Fruit fly (Drosophila melanogaster): ENCODE data around the gene Dim1.

Gene Dim1

dm6 chr2L:4422154-4422553, 19.1 kb downstream of the Dim1 start:
- TF ChIP-seq Ets98B (GFP tag; IDR thresholded peaks at IDR 0.05): no peak
- no peak for TF ChIP-seq gl (tag; optimal IDR thresholded peaks at IDR 0.05)
- TF ChIP-seq EcR (GFP tag; optimal IDR thresholded peaks at IDR 0.05): no peak
- no peak for TF ChIP-seq CG17806 (tag; optimal IDR thresholded peaks at IDR 0.05)
- no peak for TF ChIP-seq rn (GFP tag; IDR thresholded peaks at IDR 0.05)
- TF ChIP-seq CG12605 (GFP tag; IDR thresholded peaks at IDR 0.05): no peak
- TF ChIP-seq Snoo (tag; optimal IDR thresholded peaks at IDR 0.05): no peak
- TF ChIP-seq CG4496 (GFP tag; IDR thresholded peaks at IDR 0.05): no peak
- TF ChIP-seq CG14655 (GFP tag; optimal IDR thresholded peaks at IDR 0.05): no peak
- no peak for TF ChIP-seq CG8301 (tag; optimal IDR thresholded peaks at IDR 0.05)
- TF ChIP-seq CG34367 (tag; optimal IDR thresholded peaks at IDR 0.05): no peak
- TF ChIP-seq fd96Ca (GFP tag; IDR thresholded peaks at IDR 0.05): no peak
- TF ChIP-seq D1 (tag; optimal IDR thresholded peaks at IDR 0.05): no peak
- no peak for TF ChIP-seq Pif1A (GFP tag; optimal IDR thresholded peaks at IDR 0.05)
- no peak for TF ChIP-seq CG10348 (GFP tag; IDR thresholded peaks at IDR 0.05)
- TF ChIP-seq CG9948 (tag; optimal IDR thresholded peaks at IDR 0.05): no peak
- no peak for TF ChIP-seq CG8159 (tag; optimal IDR thresholded peaks at IDR 0.05)
- no peak for TF ChIP-seq CG32121 (GFP tag; IDR thresholded peaks at IDR 0.05)
- no peak for TF ChIP-seq CG13204 (GFP tag; optimal IDR thresholded peaks at IDR 0.05)
- no peak for TF ChIP-seq Pif1B (GFP tag; optimal IDR thresholded peaks at IDR 0.05)

- TF ChIP-seq CG13204 (GFP tag; optimal IDR thresholded peaks at IDR 0.05): no peak
- TF ChIP-seq CG9948 (tag; optimal IDR thresholded peaks at IDR 0.05): no peak
- no peak for TF ChIP-seq CG8159 (tag; optimal IDR thresholded peaks at IDR 0.05)
- no peak for TF ChIP-seq CG34367 (tag; optimal IDR thresholded peaks at IDR 0.05)
Measured at dm6 chr2L:4433608-4434007, 30.6 kb downstream of the Dim1 start, which contains the start of the genes CG34177 and CG34178. Gene CG34177 (plus strand): TSS chr2L:4433908. Gene CG34178 (plus strand): TSS chr2L:4433908.

dm6 chr2L:4437487-4437886, 34.4 kb downstream of the Dim1 start, which contains the start of gene CG43056:
Gene CG43056 (plus strand): TSS chr2L:4437787.
- TF ChIP-seq Ets98B (GFP tag; IDR thresholded peaks at IDR 0.05) (no peak), CG12605 (GFP tag; IDR thresholded peaks at IDR 0.05) (no peak), CG17806 (tag; optimal IDR thresholded peaks at IDR 0.05) (no peak), rn (GFP tag; IDR thresholded peaks at IDR 0.05) (no peak), CG15710 (tag; optimal IDR thresholded peaks at IDR 0.05) (no peak)

- TF ChIP-seq CG4496 (GFP tag; IDR thresholded peaks at IDR 0.05): peak; percentile 63; the same call in 1 of the 3 replicates
- TF ChIP-seq Ets98B (GFP tag; IDR thresholded peaks at IDR 0.05): peak; percentile 41
- peak; percentile 15; the same call in 1 of the 2 replicates for TF ChIP-seq CG32121 (GFP tag; IDR thresholded peaks at IDR 0.05)
- TF ChIP-seq D1 (tag; optimal IDR thresholded peaks at IDR 0.05): no peak
- no peak for TF ChIP-seq CG10348 (GFP tag; IDR thresholded peaks at IDR 0.05)
- TF ChIP-seq gl (tag; optimal IDR thresholded peaks at IDR 0.05): no peak
- TF ChIP-seq fd96Ca (GFP tag; IDR thresholded peaks at IDR 0.05): peak; percentile 67; the same call in 2 of the 3 replicates
- peak; percentile 35 for TF ChIP-seq CG8159 (tag; optimal IDR thresholded peaks at IDR 0.05)
Measured at dm6 chr2L:4440881-4441737, 38.1 kb downstream of the Dim1 start, which contains the start of gene CG15431. Gene CG15431 (minus strand): TSS chr2L:4441282.

- TF ChIP-seq CG34367 (tag; optimal IDR thresholded peaks at IDR 0.05) (no peak), CG8159 (tag; optimal IDR thresholded peaks at IDR 0.05) (no peak), fd96Ca (GFP tag; IDR thresholded peaks at IDR 0.05) (no peak), CG13204 (GFP tag; optimal IDR thresholded peaks at IDR 0.05) (no peak), CG32121 (GFP tag; IDR thresholded peaks at IDR 0.05) (no peak), Ets98B (GFP tag; IDR thresholded peaks at IDR 0.05) (no peak), CG15710 (tag; optimal IDR thresholded peaks at IDR 0.05) (no peak), CG9948 (tag; optimal IDR thresholded peaks at IDR 0.05) (no peak), CG12605 (GFP tag; IDR thresholded peaks at IDR 0.05) (no peak), gl (tag; optimal IDR thresholded peaks at IDR 0.05) (no peak), Snoo (tag; optimal IDR thresholded peaks at IDR 0.05) (no peak), D1 (tag; optimal IDR thresholded peaks at IDR 0.05) (no peak), CG4496 (GFP tag; IDR thresholded peaks at IDR 0.05) (no peak), EcR (GFP tag; optimal IDR thresholded peaks at IDR 0.05) (no peak), CG17806 (tag; optimal IDR thresholded peaks at IDR 0.05) (no peak), Pif1B (GFP tag; optimal IDR thresholded peaks at IDR 0.05) (no peak), rn (GFP tag; IDR thresholded peaks at IDR 0.05) (no peak), CG8301 (tag; optimal IDR thresholded peaks at IDR 0.05) (no peak), CG10348 (GFP tag; IDR thresholded peaks at IDR 0.05) (no peak)
Measured at dm6 chr2L:4442010-4442587, 39.0 kb downstream of the Dim1 start, which contains the start of the genes Sfp24F and CG15432. Gene Sfp24F (minus strand): TSS chr2L:4442060. Gene CG15432 (plus strand): TSS chr2L:4442320.

dm6 chr2L:4444457-4444856, 41.4 kb downstream of the Dim1 start, which contains the start of the genes morgue and Elp3:
Gene morgue (minus strand): TSS chr2L:4444680.
Gene Elp3 (plus strand): TSS chr2L:4444732.
- TF ChIP-seq CG10348 (GFP tag; IDR thresholded peaks at IDR 0.05): no peak
- TF ChIP-seq CG12605 (GFP tag; IDR thresholded peaks at IDR 0.05): no peak
- no peak for TF ChIP-seq EcR (GFP tag; optimal IDR thresholded peaks at IDR 0.05)
- no peak for TF ChIP-seq CG17806 (tag; optimal IDR thresholded peaks at IDR 0.05)
- TF ChIP-seq CG14655 (GFP tag; optimal IDR thresholded peaks at IDR 0.05): no peak
- TF ChIP-seq CG34367 (tag; optimal IDR thresholded peaks at IDR 0.05): no peak
- no peak for TF ChIP-seq Ets98B (GFP tag; IDR thresholded peaks at IDR 0.05)
- TF ChIP-seq gl (tag; optimal IDR thresholded peaks at IDR 0.05): no peak
- no peak for TF ChIP-seq CG8159 (tag; optimal IDR thresholded peaks at IDR 0.05)
- no peak for TF ChIP-seq CG32121 (GFP tag; IDR thresholded peaks at IDR 0.05)
- TF ChIP-seq CG8301 (tag; optimal IDR thresholded peaks at IDR 0.05): no peak
- no peak for TF ChIP-seq fd96Ca (GFP tag; IDR thresholded peaks at IDR 0.05)
- TF ChIP-seq rn (GFP tag; IDR thresholded peaks at IDR 0.05): no peak
- no peak for TF ChIP-seq CG4496 (GFP tag; IDR thresholded peaks at IDR 0.05)
- TF ChIP-seq D1 (tag; optimal IDR thresholded peaks at IDR 0.05): no peak
